Fruit fly (Drosophila melanogaster): ENCODE data around the gene HDAC11.

Gene HDAC11

DNA sequence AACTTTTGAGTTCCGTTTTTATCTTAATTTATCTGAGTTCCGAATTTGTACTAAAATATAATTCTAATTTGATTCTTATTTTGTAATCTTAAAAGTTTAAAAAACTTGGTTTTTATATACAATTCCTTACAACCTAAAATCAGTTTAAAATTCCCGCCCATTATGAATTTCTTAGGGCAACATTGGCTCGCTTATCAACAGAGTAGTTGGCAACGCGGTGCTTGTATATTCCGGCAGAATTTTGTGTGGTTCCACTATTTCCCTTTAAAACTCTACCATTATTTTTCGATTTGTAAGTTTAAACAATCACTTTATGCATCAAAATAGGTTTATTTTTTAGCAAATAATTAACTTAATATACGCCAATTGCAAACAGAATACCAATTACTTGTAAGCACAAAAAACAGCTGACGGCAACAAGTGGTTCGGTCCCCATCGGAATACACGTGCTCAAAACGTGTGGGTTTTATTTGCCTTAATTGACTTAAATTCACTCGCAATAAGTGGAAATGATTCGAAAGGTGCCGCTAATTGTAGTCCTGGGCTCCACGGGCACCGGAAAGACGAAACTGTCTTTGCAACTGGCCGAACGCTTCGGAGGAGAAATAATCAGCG is 20.9 kb upstream of the HDAC11 start, which contains the start of the genes CG11089 and CG31381 (continued):
- TF ChIP-seq cwo (GFP tag; optimal IDR thresholded peaks at IDR 0.05) (peak; percentile 94), Ets97D (GFP tag; optimal IDR thresholded peaks at IDR 0.05) (peak; percentile 44), CG43689 (GFP tag; IDR thresholded peaks at IDR 0.05) (no peak), CG7556 (GFP tag; optimal IDR thresholded peaks at IDR 0.05) (peak; percentile 24), dm (GFP tag; optimal IDR thresholded peaks at IDR 0.05) (peak; percentile 89), lbe (GFP tag; optimal IDR thresholded peaks at IDR 0.05) (peak; percentile 4), CG14014 (GFP tag; IDR thresholded peaks at IDR 0.05) (no peak), grn (GFP tag; optimal IDR thresholded peaks at IDR 0.05) (peak; percentile 11), CG14710 (tag; optimal IDR thresholded peaks at IDR 0.05) (peak; percentile 100), CG17829 (tag; optimal IDR thresholded peaks at IDR 0.05) (peak; percentile 39), nmo (GFP tag; optimal IDR thresholded peaks at IDR 0.05) (peak; percentile 36), Ada2b (GFP tag; IDR thresholded peaks at IDR 0.05) (no peak), Dek (tag; optimal IDR thresholded peaks at IDR 0.05) (peak; percentile 32), ham (GFP tag; IDR thresholded peaks at IDR 0.05) (no peak), CG14441 (GFP tag; IDR thresholded peaks at IDR 0.05) (no peak), CG12391 (tag; optimal IDR thresholded peaks at IDR 0.05) (peak; percentile 61), CG4854 (GFP tag; optimal IDR thresholded peaks at IDR 0.05) (peak; percentile 97), NfI (GFP tag; optimal IDR thresholded peaks at IDR 0.05) (no peak), caup (GFP tag; optimal IDR thresholded peaks at IDR 0.05; ENCODE audit: severe bottlenecking) (peak; percentile 45), otp (GFP tag; IDR thresholded peaks at IDR 0.05) (no peak), CG31441 (GFP tag; IDR thresholded peaks at IDR 0.05) (0 out of 2 replicates have a peak, but pooled peaks have one; percentile 7), pzg (GFP tag; optimal IDR thresholded peaks at IDR 0.05) (peak; percentile 50), slp2 (GFP tag; optimal IDR thresholded peaks at IDR 0.05) (no peak), CG30020 (tag; optimal IDR thresholded peaks at IDR 0.05) (peak; percentile 2), Elba2 (GFP tag; optimal IDR thresholded peaks at IDR 0.05) (peak; percentile 13), CG6791 (GFP tag; IDR thresholded peaks at IDR 0.05; ENCODE audit: partially characterized antibody) (no peak), MBD-R2 (GFP tag; IDR thresholded peaks at IDR 0.05) (0 out of 2 replicates have a peak, but pooled peaks have one; percentile 6), CG13424 (tag; optimal IDR thresholded peaks at IDR 0.05) (peak; percentile 25), CG10267 (tag; optimal IDR thresholded peaks at IDR 0.05) (peak; percentile 45), ac (GFP tag; optimal IDR thresholded peaks at IDR 0.05) (no peak), Ets65A (GFP tag) (peak; percentile 14), trem (tag; optimal IDR thresholded peaks at IDR 0.05) (peak; percentile 34), CG13775 (GFP tag; optimal IDR thresholded peaks at IDR 0.05) (peak; percentile 6), CG15514 (GFP tag; optimal IDR thresholded peaks at IDR 0.05) (peak; percentile 83), Nf-YB (GFP tag; optimal IDR thresholded peaks at IDR 0.05) (peak; percentile 7), CG3281 (GFP tag; optimal IDR thresholded peaks at IDR 0.05) (peak; percentile 5), scrt (GFP tag; optimal IDR thresholded peaks at IDR 0.05) (peak; percentile 84), Meics (GFP tag; optimal IDR thresholded peaks at IDR 0.05) (peak; percentile 32), unc-4 (GFP tag; IDR thresholded peaks at IDR 0.05; ENCODE audit: partially characterized antibody) (peak; percentile 16; the same call in 1 of the 2 replicates), run (tag; optimal IDR thresholded peaks at IDR 0.05) (peak; percentile 37)
